Worm (Caenorhabditis elegans): Measurements from ENCODE around the gene R07C3.3.
"Not testable (repeated sequence)": the region's sequence is repeated elsewhere in the genome, so short reads cannot be mapped to it uniquely, and the experiment has no call there.

Gene R07C3.3

ce11 chrII:920326-920725 lies 18.3 kb upstream of the R07C3.3 start:
- no peak for TF ChIP-seq madf-6 (GFP tag; IDR thresholded peaks at IDR 0.05)
- TF ChIP-seq D2030.7 (GFP tag; IDR thresholded peaks at IDR 0.05): no peak
- no peak for TF ChIP-seq athp-1 (tag; optimal IDR thresholded peaks at IDR 0.05)
- no peak for TF ChIP-seq nfya-1 (tag; optimal IDR thresholded peaks at IDR 0.05; ENCODE audit: borderline replicate concordance, insufficient read depth)
- TF ChIP-seq attf-5 (GFP tag; optimal IDR thresholded peaks at IDR 0.05): no peak
- no peak for TF ChIP-seq ceh-100 (GFP tag; IDR thresholded peaks at IDR 0.05)
- TF ChIP-seq cebp-2 (GFP tag; IDR thresholded peaks at IDR 0.05): no peak
- no peak for TF ChIP-seq Y79H2A.3 (GFP tag; conservative IDR thresholded peaks at IDR 0.05)
- no peak for TF ChIP-seq zfh-2 (GFP tag; conservative IDR thresholded peaks at IDR 0.05)

ce11 chrII:922778-923177 lies 15.9 kb upstream of the R07C3.3 start:
- TF ChIP-seq nhr-80 (tag; optimal IDR thresholded peaks at IDR 0.05) (peak; percentile 44), ztf-3 (GFP tag; optimal IDR thresholded peaks at IDR 0.05) (no peak)

ce11 chrII:923521-923920 lies 15.1 kb upstream of the R07C3.3 start, which contains the start of gene fbxc-28:
fbxc-28 (plus strand) TSS chrII:923821.
- TF ChIP-seq rec-8 (tag; optimal IDR thresholded peaks at IDR 0.05): no peak
- TF ChIP-seq F33H1.4 (GFP tag; IDR thresholded peaks at IDR 0.05): no peak
- no peak for TF ChIP-seq hlh-26 (GFP tag; conservative IDR thresholded peaks at IDR 0.05)
- TF ChIP-seq lag-1 (GFP tag; IDR thresholded peaks at IDR 0.05): no peak
- no peak for TF ChIP-seq C17E4.6 (GFP tag; IDR thresholded peaks at IDR 0.05)
- TF ChIP-seq hmg-1.2 (GFP tag; IDR thresholded peaks at IDR 0.05): no peak
- no peak for TF ChIP-seq nhr-90 (tag; optimal IDR thresholded peaks at IDR 0.05)
- no peak for TF ChIP-seq tbx-9 (tag; optimal IDR thresholded peaks at IDR 0.05; ENCODE audit: borderline replicate concordance)
- TF ChIP-seq Y79H2A.3 (GFP tag; conservative IDR thresholded peaks at IDR 0.05): no peak

ce11 chrII:927331-927730 lies 11.3 kb upstream of the R07C3.3 start, which contains the start of gene R07C3.13:
R07C3.13 (minus strand) TSS chrII:927431.
- TF ChIP-seq snpc-1.1 (tag; optimal IDR thresholded peaks at IDR 0.05; ENCODE audit: insufficient read depth): no peak
- no peak for TF ChIP-seq Y79H2A.3 (GFP tag; conservative IDR thresholded peaks at IDR 0.05)
- no peak for TF ChIP-seq F57C9.4 (tag; optimal IDR thresholded peaks at IDR 0.05)
- no peak for TF ChIP-seq hmg-1.2 (GFP tag; IDR thresholded peaks at IDR 0.05)
- TF ChIP-seq sdz-38 (tag; optimal IDR thresholded peaks at IDR 0.05): no peak

- not testable (repeated sequence) for TF ChIP-seq nfya-2 (GFP tag; IDR thresholded peaks at IDR 0.05); hrde-1 (tag; optimal IDR thresholded peaks at IDR 0.05; ENCODE audit: borderline replicate concordance); rec-8 (tag; optimal IDR thresholded peaks at IDR 0.05)
Measured at ce11 chrII:930871-931270, 7.8 kb upstream of the R07C3.3 start, which contains the start of gene fbxc-34. fbxc-34 (plus strand) TSS chrII:931171.

ce11 chrII:932718-933117 lies 5.9 kb upstream of the R07C3.3 start, which contains the start of gene acs-15:
acs-15 (plus strand) TSS chrII:933018.
- TF ChIP-seq unc-62 (GFP tag; optimal IDR thresholded peaks at IDR 0.05) (no peak), tbp1 (GFP tag; optimal IDR thresholded peaks at IDR 0.05) (no peak), sea-2 (GFP tag; IDR thresholded peaks at IDR 0.05) (no peak), lir-1 (GFP tag; conservative IDR thresholded peaks at IDR 0.05) (no peak)

ce11 chrII:937265-937664 lies 1.4 kb upstream of the R07C3.3 start:
- TF ChIP-seq cebp-1 (GFP tag; IDR thresholded peaks at IDR 0.05) (no peak), cebp-1 (tag; optimal IDR thresholded peaks at IDR 0.05) (no peak), snpc-4 (GFP tag; optimal IDR thresholded peaks at IDR 0.05) (no peak), snpc-4 (tag; optimal IDR thresholded peaks at IDR 0.05) (no peak), ceh-79 (tag; optimal IDR thresholded peaks at IDR 0.05) (no peak), hmg-20 (GFP tag; IDR thresholded peaks at IDR 0.05) (no peak), hlh-26 (GFP tag; conservative IDR thresholded peaks at IDR 0.05) (no peak), ceh-91 (GFP tag; IDR thresholded peaks at IDR 0.05) (no peak), nhr-80 (tag; optimal IDR thresholded peaks at IDR 0.05) (no peak), lsy-27 (tag; optimal IDR thresholded peaks at IDR 0.05; ENCODE audit: borderline replicate concordance, insufficient read depth) (no peak), gei-17 (GFP tag; optimal IDR thresholded peaks at IDR 0.05) (no peak), F57A8.1 (GFP tag; optimal IDR thresholded peaks at IDR 0.05) (no peak), F10E7.11 (tag; optimal IDR thresholded peaks at IDR 0.05) (no peak)

Data from whole organism, young adult.